Fruit fly (Drosophila melanogaster) whole organism, embryonic: ENCODE measurements around the gene TFAM.

Experiments used
- Aef1 ChIP-seq: fragments of 200-800 bp; sonication (Bioruptor generic); IDR thresholded peaks from 3 replicates; pipeline ENCODE4 v1.3.6; 2022; ENCODE audit warnings: missing biosample characterization, missing genetic modification characterization
- Asciz ChIP-seq: fragments of 200-800 bp; sonication (Bioruptor generic); optimal IDR thresholded peaks from 2 replicates; lab custom pipeline; 2017; ENCODE audit warnings: missing biosample characterization, mild to moderate bottlenecking, missing genetic modification characterization, missing genetic modification reagents
- Atf6 ChIP-seq: fragments of 200-800 bp; sonication (Bioruptor generic); IDR thresholded peaks from 2 replicates; pipeline ENCODE4 v1.3.6; 2022; ENCODE audit warnings: missing biosample characterization, missing genetic modification characterization
- CG10274 ChIP-seq: fragments of 200-800 bp; sonication (Bioruptor generic); optimal IDR thresholded peaks from 3 replicates; lab custom pipeline; 2017; ENCODE audit warnings: missing biosample characterization, mild to moderate bottlenecking, missing genetic modification characterization
- CG10366 ChIP-seq: fragments of 200-800 bp; sonication (Bioruptor generic); IDR thresholded peaks from 2 replicates; pipeline ENCODE4 v1.3.6; 2022; ENCODE audit warnings: missing biosample characterization, missing genetic modification characterization
- CG11456 ChIP-seq: fragments of 200-800 bp; sonication (Bioruptor generic); IDR thresholded peaks from 3 replicates; pipeline ENCODE4 v1.3.6; 2022; ENCODE audit warnings: missing biosample characterization, missing genetic modification characterization
- CG12299 ChIP-seq: fragments of 200-800 bp; sonication (Bioruptor generic); optimal IDR thresholded peaks from 2 replicates; lab custom pipeline; 2018; ENCODE audit warnings: missing biosample characterization, mild to moderate bottlenecking, missing genetic modification characterization
- CG13424 ChIP-seq: fragments of 200-800 bp; sonication (Bioruptor generic); optimal IDR thresholded peaks from 2 replicates; lab custom pipeline; 2019; ENCODE audit warnings: missing biosample characterization, mild to moderate bottlenecking, missing genetic modification characterization, moderate library complexity
- CG14667 ChIP-seq: fragments of 200-800 bp; sonication (Bioruptor generic); IDR thresholded peaks from 2 replicates; pipeline ENCODE4 v1.3.6; 2022; ENCODE audit warnings: missing biosample characterization, missing genetic modification characterization
- CG15011 ChIP-seq: fragments of 200-800 bp; sonication (Bioruptor generic); optimal IDR thresholded peaks from 3 replicates; lab custom pipeline; 2018; ENCODE audit warnings: missing biosample characterization, mild to moderate bottlenecking, missing genetic modification characterization
- CG15514 ChIP-seq: fragments of 200-800 bp; sonication (Bioruptor generic); optimal IDR thresholded peaks from 3 replicates; lab custom pipeline; 2017; ENCODE audit warnings: missing biosample characterization, missing genetic modification characterization, mild to moderate bottlenecking, moderate library complexity, missing genetic modification reagents
- CG17385 ChIP-seq: fragments of 200-800 bp; sonication (Bioruptor generic); optimal IDR thresholded peaks from 3 replicates; lab custom pipeline; 2018; ENCODE audit warnings: missing biosample characterization, mild to moderate bottlenecking, missing genetic modification characterization
- CG2199 ChIP-seq: fragments of 200-800 bp; sonication (Bioruptor generic); IDR thresholded peaks from 3 replicates; pipeline ENCODE4 v1.3.6; 2022; ENCODE audit warnings: missing biosample characterization, missing genetic modification characterization
- CG2678 ChIP-seq: fragments of 200-800 bp; sonication (Bioruptor generic); optimal IDR thresholded peaks from 3 replicates; lab custom pipeline; 2019; ENCODE audit warnings: missing biosample characterization, mild to moderate bottlenecking, missing genetic modification characterization, moderate library complexity
- CG32767 ChIP-seq: fragments of 200-800 bp; sonication (Bioruptor generic); IDR thresholded peaks from 2 replicates; pipeline ENCODE4 v1.3.6; 2022; ENCODE audit warnings: missing biosample characterization, missing genetic modification characterization
- CG34422 ChIP-seq: fragments of 200-800 bp; sonication (Bioruptor generic); IDR thresholded peaks from 3 replicates; pipeline ENCODE4 v1.3.6; 2022; ENCODE audit warnings: missing biosample characterization, missing genetic modification characterization
- CG6689 ChIP-seq: fragments of 200-800 bp; sonication (Bioruptor generic); IDR thresholded peaks from 2 replicates; pipeline ENCODE4 v1.3.6; 2022; ENCODE audit warnings: missing biosample characterization, missing genetic modification characterization
- CG6791 ChIP-seq: fragments of 200-800 bp; sonication (Bioruptor generic); IDR thresholded peaks from 3 replicates; pipeline ENCODE4 v1.3.6; 2022; ENCODE audit warnings: missing biosample characterization, missing genetic modification characterization; ENCODE audit not compliant: partially characterized antibody
- CG8290 ChIP-seq, 3 experiments: fragments of 200-800 bp; sonication (Bioruptor generic); optimal IDR thresholded peaks; 2 replicates each; lab custom pipeline; 2016 to 2019; ENCODE audit warnings: missing biosample characterization in 3 of 3, missing genetic modification characterization in 3 of 3, mild to moderate bottlenecking in 2 of 3, moderate library complexity in 1 of 3
- CG9817 ChIP-seq: fragments of 200-800 bp; sonication (Bioruptor generic); optimal IDR thresholded peaks from 2 replicates; lab custom pipeline; 2018; ENCODE audit warnings: missing biosample characterization, mild to moderate bottlenecking, missing genetic modification characterization, moderate library complexity
- CG9932 ChIP-seq: fragments of 200-800 bp; sonication (Bioruptor generic); IDR thresholded peaks from 2 replicates; pipeline ENCODE4 v1.3.6; 2022; ENCODE audit warnings: missing biosample characterization, missing genetic modification characterization
- CHES-1-like ChIP-seq: fragments of 200-800 bp; sonication (Bioruptor generic); optimal IDR thresholded peaks from 2 replicates; lab custom pipeline; 2016; ENCODE audit warnings: missing biosample characterization, missing genetic modification characterization
- D ChIP-seq, 2 experiments: fragments of 200-800 bp in 1 of 2; fragments of >200 bp in 1 of 2; sonication (Bioruptor generic) in 1 of 2; optimal IDR thresholded peaks; 2 replicates in 1 of 2; 3 replicates in 1 of 2; lab custom pipeline; 2017; ENCODE audit warnings: mild to moderate bottlenecking in 1 of 2, missing biosample characterization in 1 of 2, missing genetic modification characterization in 1 of 2, missing genetic modification reagents in 1 of 2
- Dref ChIP-seq: fragments of 200-800 bp; sonication (Bioruptor generic); IDR thresholded peaks from 2 replicates; pipeline ENCODE4 v1.3.6; 2022; ENCODE audit warnings: missing biosample characterization, missing genetic modification characterization
- Drgx ChIP-seq: fragments of 200-800 bp; sonication (Bioruptor generic); IDR thresholded peaks from 2 replicates; pipeline ENCODE4 v1.3.6; 2022; ENCODE audit warnings: missing biosample characterization, missing genetic modification characterization
- Fer2 ChIP-seq: fragments of 200-800 bp; sonication (Bioruptor generic); optimal IDR thresholded peaks from 2 replicates; lab custom pipeline; 2018; ENCODE audit warnings: missing biosample characterization, mild to moderate bottlenecking, missing genetic modification characterization, moderate library complexity
- HLH54F ChIP-seq: fragments of 200-800 bp; sonication (Bioruptor generic); optimal IDR thresholded peaks from 3 replicates; lab custom pipeline; 2016; ENCODE audit warnings: missing biosample characterization, missing genetic modification characterization
- Lpt ChIP-seq: fragments of >200 bp; optimal IDR thresholded peaks from 2 replicates; lab custom pipeline; 2018; ENCODE audit warnings: missing biosample characterization, missing genetic modification characterization
- Mad ChIP-seq: fragments of 200-800 bp; sonication (Bioruptor generic); optimal IDR thresholded peaks from 2 replicates; lab custom pipeline; 2016; ENCODE audit warnings: missing biosample characterization, missing genetic modification characterization
- NC2β ChIP-seq: fragments of 200-800 bp; sonication (Bioruptor generic); optimal IDR thresholded peaks from 2 replicates; lab custom pipeline; 2016; ENCODE audit warnings: missing biosample characterization, missing genetic modification characterization
- Ravus ChIP-seq: fragments of 200-800 bp; sonication (Bioruptor generic); IDR thresholded peaks from 2 replicates; pipeline ENCODE4 v1.3.6; 2022; ENCODE audit warnings: missing biosample characterization, missing genetic modification characterization
- Side ChIP-seq: fragments of 200-800 bp; sonication (Bioruptor generic); optimal IDR thresholded peaks from 2 replicates; lab custom pipeline; 2016; ENCODE audit warnings: missing biosample characterization, missing genetic modification characterization
- Sin3A ChIP-seq: fragments of >200 bp; optimal IDR thresholded peaks from 2 replicates; lab custom pipeline; 2018
- Six4 ChIP-seq: fragments of 200-800 bp; sonication (Bioruptor generic); optimal IDR thresholded peaks from 2 replicates; lab custom pipeline; 2016; ENCODE audit warnings: missing biosample characterization, missing genetic modification characterization
- Sox102F ChIP-seq: fragments of 200-800 bp; sonication (Bioruptor generic); optimal IDR thresholded peaks from 2 replicates; lab custom pipeline; 2018; ENCODE audit warnings: missing biosample characterization, mild to moderate bottlenecking, missing genetic modification characterization, moderate library complexity
- ac ChIP-seq: fragments of 200-800 bp; sonication (Bioruptor generic); optimal IDR thresholded peaks from 3 replicates; lab custom pipeline; 2017; ENCODE audit warnings: missing biosample characterization, mild to moderate bottlenecking, missing genetic modification characterization
- ap ChIP-seq: fragments of 200-800 bp; sonication (Bioruptor generic); IDR thresholded peaks from 2 replicates; pipeline ENCODE4 v1.3.6; 2022; ENCODE audit warnings: missing biosample characterization, missing genetic modification characterization
- bcd ChIP-seq: fragments of 200-800 bp; sonication (Bioruptor generic); optimal IDR thresholded peaks from 2 replicates; lab custom pipeline; 2017; ENCODE audit warnings: missing biosample characterization, mild to moderate bottlenecking, missing genetic modification characterization
- caup ChIP-seq: fragments of 200-800 bp; sonication (Bioruptor generic); optimal IDR thresholded peaks from 3 replicates; lab custom pipeline; 2017; ENCODE audit warnings: missing biosample characterization, mild to moderate bottlenecking, missing genetic modification characterization, moderate library complexity; ENCODE audit not compliant: severe bottlenecking
- en ChIP-seq: fragments of 200-800 bp; sonication (Bioruptor generic); optimal IDR thresholded peaks from 2 replicates; lab custom pipeline; 2016; ENCODE audit warnings: missing biosample characterization, missing genetic modification characterization
- fu2 ChIP-seq: fragments of 200-800 bp; sonication (Bioruptor generic); optimal IDR thresholded peaks from 2 replicates; lab custom pipeline; 2016; ENCODE audit warnings: missing biosample characterization, missing genetic modification characterization
- grn ChIP-seq: fragments of 200-800 bp; sonication (Bioruptor generic); optimal IDR thresholded peaks from 3 replicates; lab custom pipeline; 2017; ENCODE audit warnings: missing biosample characterization, missing genetic modification characterization
- hb ChIP-seq: fragments of 200-800 bp; sonication (Bioruptor generic); IDR thresholded peaks from 3 replicates; pipeline ENCODE4 v1.3.6; 2022; ENCODE audit warnings: missing biosample characterization, missing genetic modification characterization; ENCODE audit not compliant: partially characterized antibody
- jing ChIP-seq: fragments of 200-800 bp; sonication (Bioruptor generic); optimal IDR thresholded peaks from 2 replicates; lab custom pipeline; 2018; ENCODE audit warnings: missing biosample characterization, mild to moderate bottlenecking, missing genetic modification characterization
- ranshi ChIP-seq: fragments of 200-800 bp; sonication (Bioruptor generic); IDR thresholded peaks from 2 replicates; pipeline ENCODE4 v1.3.6; 2022; ENCODE audit warnings: missing biosample characterization, missing genetic modification characterization
- rib ChIP-seq: fragments of 200-800 bp; sonication (Bioruptor generic); IDR thresholded peaks from 2 replicates; pipeline ENCODE4 v1.3.6; 2022; ENCODE audit warnings: missing biosample characterization, missing genetic modification characterization
- scrt ChIP-seq: fragments of 200-800 bp; sonication (Bioruptor generic); optimal IDR thresholded peaks from 2 replicates; lab custom pipeline; 2018; ENCODE audit warnings: missing biosample characterization, mild to moderate bottlenecking, missing genetic modification characterization, moderate library complexity
- sna ChIP-seq: fragments of 200-800 bp; sonication (Bioruptor generic); IDR thresholded peaks from 2 replicates; pipeline ENCODE4 v1.3.6; 2022; ENCODE audit warnings: missing biosample characterization, missing genetic modification characterization; ENCODE audit not compliant: partially characterized antibody
- sr ChIP-seq: fragments of 200-800 bp; sonication (Bioruptor generic); IDR thresholded peaks from 3 replicates; pipeline ENCODE4 v1.3.6; 2022; ENCODE audit warnings: missing biosample characterization, missing genetic modification characterization
- trh ChIP-seq: fragments of 200-800 bp; sonication (Bioruptor generic); optimal IDR thresholded peaks from 2 replicates; lab custom pipeline; 2016; ENCODE audit warnings: missing biosample characterization, missing genetic modification characterization
- zfh2 ChIP-seq: fragments of 200-800 bp; sonication (Bioruptor generic); optimal IDR thresholded peaks from 2 replicates; lab custom pipeline; 2016; ENCODE audit warnings: missing biosample characterization, missing genetic modification characterization

The TFAM gene

dm6 chr3R:20588480-20588785 lies 11.6 kb upstream of the TFAM start, which contains the start of gene Srp72 (continued):
- TF ChIP-seq CG9932 (GFP tag; lab: Robert Waterston, UW) (peak; percentile 64), CG2678 (peak; percentile 68), Dref (no peak), CHES-1-like (no peak), bcd (GFP tag; lab: Kevin White, UChicago) (peak; percentile 21), CG34422 (GFP tag; lab: Robert Waterston, UW) (no peak), CG6791 (GFP tag; lab: Robert Waterston, UW) (no peak), Mad (no peak), NC2β (GFP tag; lab: Kevin White, UChicago) (no peak), Sin3A (lab: Kevin White, UChicago) (peak; percentile 46), CG13424 (tag; lab: Kevin White, UChicago) (peak; percentile 55), fu2 (GFP tag; lab: Kevin White, UChicago) (no peak), CG10366 (GFP tag; lab: Robert Waterston, UW) (peak; percentile 23; the same call in 1 of the 2 replicates), grn (GFP tag; lab: Kevin White, UChicago) (no peak), CG6689 (GFP tag; lab: Robert Waterston, UW) (peak; percentile 50), ranshi (no peak), Sox102F (GFP tag; lab: Kevin White, UChicago) (peak; percentile 41), Atf6 (peak; percentile 47; the same call in 1 of the 2 replicates), ap (no peak), CG32767 (no peak; the same call in 1 of the 2 replicates), D (optimal IDR thresholded peaks at IDR 0.05; lab: Kevin White, UChicago) (no peak), D (GFP tag; optimal IDR thresholded peaks at IDR 0.05; lab: Kevin White, UChicago) (peak; percentile 5), zfh2 (GFP tag; lab: Kevin White, UChicago) (peak; percentile 1), Six4 (GFP tag; lab: Kevin White, UChicago) (peak; percentile 20), jing (GFP tag; lab: Kevin White, UChicago) (no peak), sna (no peak; the same call in 1 of the 2 replicates), CG12299 (tag; lab: Kevin White, UChicago) (no peak), Lpt (GFP tag; lab: Kevin White, UChicago) (no peak), CG15514 (GFP tag; lab: Kevin White, UChicago) (peak; percentile 52), CG8290 (GFP tag; optimal IDR thresholded peaks at IDR 0.05; lab: Kevin White, UChicago) (no peak), CG8290 (tag; optimal IDR thresholded peaks at IDR 0.05; lab: Kevin White, UChicago) (no peak), Aef1 (0 out of 3 replicates have a peak, but pooled peaks have one; percentile 14), ac (GFP tag; lab: Kevin White, UChicago) (no peak), scrt (GFP tag; lab: Kevin White, UChicago) (no peak), Asciz (GFP tag; lab: Kevin White, UChicago) (no peak), CG14667 (GFP tag; lab: Robert Waterston, UW) (no peak), trh (GFP tag; lab: Kevin White, UChicago) (no peak), CG17385 (peak; percentile 42), caup (GFP tag; lab: Kevin White, UChicago) (no peak), Side (GFP tag; lab: Kevin White, UChicago) (no peak), Ravus (no peak), CG9817 (tag; lab: Kevin White, UChicago) (peak; percentile 44), en (GFP tag; lab: Kevin White, UChicago) (no peak), CG11456 (GFP tag; lab: Robert Waterston, UW) (no peak), sr (GFP tag; lab: Robert Waterston, UW) (no peak), rib (no peak), CG10274 (GFP tag; lab: Kevin White, UChicago) (no peak), CG15011 (GFP tag; lab: Kevin White, UChicago) (peak; percentile 34), hb (GFP tag; lab: Robert Waterston, UW) (no peak), Drgx (GFP tag; lab: Robert Waterston, UW) (peak; percentile 55), Fer2 (tag; lab: Kevin White, UChicago) (peak; percentile 50), CG2199 (GFP tag; lab: Robert Waterston, UW) (no peak), HLH54F (peak; percentile 2)
